Fruit fly (Drosophila melanogaster) whole organism, embryonic: ENCODE data around the gene CG13921.

Source experiments
- B-H2 ChIP-seq: fragments of 200-800 bp; sonication (Bioruptor generic); optimal IDR thresholded peaks from 2 replicates; lab custom pipeline; 2018; ENCODE audit warnings: missing biosample characterization, mild to moderate bottlenecking, missing genetic modification characterization
- CG11456 ChIP-seq: fragments of 200-800 bp; sonication (Bioruptor generic); IDR thresholded peaks from 3 replicates; pipeline ENCODE4 v1.3.6; 2022; ENCODE audit warnings: missing biosample characterization, missing genetic modification characterization
- CG11696 ChIP-seq: fragments of 200-800 bp; sonication (Bioruptor generic); IDR thresholded peaks from 2 replicates; pipeline ENCODE4 v1.3.6; 2022; ENCODE audit warnings: missing biosample characterization, missing genetic modification characterization
- CG12236 ChIP-seq: fragments of 200-800 bp; sonication (Bioruptor generic); optimal IDR thresholded peaks from 2 replicates; lab custom pipeline; 2016; ENCODE audit warnings: missing biosample characterization, missing genetic modification characterization
- CG12942 ChIP-seq: fragments of 200-800 bp; sonication (Bioruptor generic); optimal IDR thresholded peaks from 3 replicates; lab custom pipeline; 2016; ENCODE audit warnings: missing biosample characterization, missing genetic modification characterization
- CG14014 ChIP-seq: fragments of 200-800 bp; sonication (Bioruptor generic); IDR thresholded peaks from 2 replicates; pipeline ENCODE4 v1.3.6; 2022; ENCODE audit warnings: missing biosample characterization, missing genetic modification characterization
- CG14667 ChIP-seq: fragments of 200-800 bp; sonication (Bioruptor generic); IDR thresholded peaks from 2 replicates; pipeline ENCODE4 v1.3.6; 2022; ENCODE audit warnings: missing biosample characterization, missing genetic modification characterization
- CG14710 ChIP-seq: fragments of 200-800 bp; sonication (Bioruptor generic); optimal IDR thresholded peaks from 3 replicates; lab custom pipeline; 2019; ENCODE audit warnings: missing biosample characterization, mild to moderate bottlenecking, missing genetic modification characterization, moderate library complexity
- CG17568 ChIP-seq: fragments of 200-800 bp; sonication (Bioruptor generic); optimal IDR thresholded peaks from 2 replicates; lab custom pipeline; 2018; ENCODE audit warnings: missing biosample characterization, mild to moderate bottlenecking, missing genetic modification characterization, moderate library complexity
- CG17802 ChIP-seq: fragments of 200-800 bp; sonication (Bioruptor generic); optimal IDR thresholded peaks from 2 replicates; lab custom pipeline; 2018; ENCODE audit warnings: missing biosample characterization, mild to moderate bottlenecking, missing genetic modification characterization, moderate library complexity
- CG18599 ChIP-seq: fragments of 200-800 bp; sonication (Bioruptor generic); optimal IDR thresholded peaks from 3 replicates; lab custom pipeline; 2017; ENCODE audit warnings: missing biosample characterization, missing genetic modification characterization, mild to moderate bottlenecking, moderate library complexity, missing genetic modification reagents
- CG2129 ChIP-seq: fragments of 200-800 bp; sonication (Bioruptor generic); IDR thresholded peaks from 2 replicates; pipeline ENCODE4 v1.3.6; 2022; ENCODE audit warnings: missing biosample characterization, missing genetic modification characterization; ENCODE audit not compliant: partially characterized antibody
- CG2889 ChIP-seq: fragments of 200-800 bp; sonication (Bioruptor generic); IDR thresholded peaks from 3 replicates; pipeline ENCODE4 v1.3.6; 2022; ENCODE audit warnings: missing biosample characterization, missing genetic modification characterization
- CG30020 ChIP-seq: fragments of 200-800 bp; optimal IDR thresholded peaks from 2 replicates; lab custom pipeline; 2019; ENCODE audit warnings: missing biosample characterization, mild to moderate bottlenecking, missing genetic modification characterization, moderate library complexity
- CG31224 ChIP-seq: fragments of 200-800 bp; sonication (Bioruptor generic); IDR thresholded peaks from 2 replicates; pipeline ENCODE4 v1.3.6; 2022; ENCODE audit warnings: missing biosample characterization, missing genetic modification characterization
- CG31441 ChIP-seq: fragments of 200-800 bp; sonication (Bioruptor generic); IDR thresholded peaks from 2 replicates; pipeline ENCODE4 v1.3.6; 2022; ENCODE audit warnings: missing biosample characterization, missing genetic modification characterization
- CG32772 ChIP-seq: fragments of 200-800 bp; sonication (Bioruptor generic); IDR thresholded peaks from 2 replicates; pipeline ENCODE4 v1.3.6; 2022; ENCODE audit warnings: missing biosample characterization, missing genetic modification characterization
- CG5953 ChIP-seq: fragments of 200-800 bp; sonication (Bioruptor generic); IDR thresholded peaks from 2 replicates; pipeline ENCODE4 v1.3.6; 2022; ENCODE audit warnings: missing biosample characterization, missing genetic modification characterization
- CG7357 ChIP-seq: fragments of 200-800 bp; sonication (Bioruptor generic); IDR thresholded peaks from 3 replicates; pipeline ENCODE4 v1.3.6; 2022; ENCODE audit warnings: missing biosample characterization, missing genetic modification characterization
- CG7987 ChIP-seq: fragments of 200-800 bp; sonication (Bioruptor generic); optimal IDR thresholded peaks from 2 replicates; lab custom pipeline; 2018; ENCODE audit warnings: missing biosample characterization, mild to moderate bottlenecking, missing genetic modification characterization, moderate library complexity
- CG8290 ChIP-seq, 3 experiments: fragments of 200-800 bp; sonication (Bioruptor generic); optimal IDR thresholded peaks; 2 replicates each; lab custom pipeline; 2016 to 2019; ENCODE audit warnings: missing biosample characterization in 3 of 3, missing genetic modification characterization in 3 of 3, mild to moderate bottlenecking in 2 of 3, moderate library complexity in 1 of 3
- CrebB ChIP-seq: fragments of 200-800 bp; sonication (Bioruptor generic); optimal IDR thresholded peaks from 3 replicates; lab custom pipeline; 2018; ENCODE audit warnings: missing biosample characterization, mild to moderate bottlenecking, missing genetic modification characterization
- D19A ChIP-seq: fragments of 200-800 bp; optimal IDR thresholded peaks from 3 replicates; lab custom pipeline; 2019; ENCODE audit warnings: missing biosample characterization, mild to moderate bottlenecking, missing genetic modification characterization, moderate library complexity
- HLHmδ ChIP-seq: fragments of 200-800 bp; sonication (Bioruptor generic); optimal IDR thresholded peaks from 2 replicates; lab custom pipeline; 2018; ENCODE audit warnings: missing biosample characterization, mild to moderate bottlenecking, missing genetic modification characterization, moderate library complexity
- Lpt ChIP-seq: fragments of >200 bp; optimal IDR thresholded peaks from 2 replicates; lab custom pipeline; 2018; ENCODE audit warnings: missing biosample characterization, missing genetic modification characterization
- MBD-R2 ChIP-seq: fragments of 200-800 bp; sonication (Bioruptor generic); IDR thresholded peaks from 2 replicates; pipeline ENCODE4 v1.3.6; 2022; ENCODE audit warnings: missing biosample characterization, missing genetic modification characterization
- Med ChIP-seq: fragments of 200-800 bp; sonication (Bioruptor generic); peaks from one replicate; lab custom pipeline; 2016; ENCODE audit warnings: missing biosample characterization, missing genetic modification characterization, mild to moderate bottlenecking, inconsistent platforms, moderate library complexity
- Nf-YC ChIP-seq: fragments of 200-800 bp; optimal IDR thresholded peaks from 3 replicates; lab custom pipeline; 2019; ENCODE audit warnings: missing biosample characterization, mild to moderate bottlenecking, missing genetic modification characterization, moderate library complexity
- Oli ChIP-seq: fragments of 200-800 bp; sonication (Bioruptor generic); optimal IDR thresholded peaks from 2 replicates; lab custom pipeline; 2018; ENCODE audit warnings: missing biosample characterization, mild to moderate bottlenecking, missing genetic modification characterization, moderate library complexity
- Opbp ChIP-seq: fragments of 200-800 bp; sonication (Bioruptor generic); IDR thresholded peaks from 3 replicates; pipeline ENCODE4 v1.3.6; 2022; ENCODE audit warnings: missing biosample characterization, missing genetic modification characterization; ENCODE audit not compliant: partially characterized antibody
- abd-A ChIP-seq: fragments of 200-800 bp; sonication (Bioruptor generic); optimal IDR thresholded peaks from 3 replicates; lab custom pipeline; 2019; ENCODE audit warnings: missing biosample characterization, mild to moderate bottlenecking, missing genetic modification characterization, moderate library complexity
- ara ChIP-seq: fragments of 200-800 bp; sonication (Bioruptor generic); IDR thresholded peaks from 2 replicates; pipeline ENCODE4 v1.3.6; 2022; ENCODE audit warnings: missing biosample characterization, missing genetic modification characterization
- cad ChIP-seq: fragments of >200 bp; optimal IDR thresholded peaks from 2 replicates; lab custom pipeline; 2017; ENCODE audit warnings: missing biosample characterization, missing genetic modification characterization
- cato ChIP-seq: fragments of 200-800 bp; sonication (Bioruptor generic); optimal IDR thresholded peaks from 2 replicates; lab custom pipeline; 2016; ENCODE audit warnings: missing biosample characterization, missing genetic modification characterization, borderline replicate concordance
- chm ChIP-seq: fragments of 200-800 bp; sonication (Bioruptor generic); IDR thresholded peaks from 2 replicates; pipeline ENCODE4 v1.3.6; 2022; ENCODE audit warnings: missing biosample characterization, missing genetic modification characterization
- crc ChIP-seq: fragments of 200-800 bp; sonication (Bioruptor generic); optimal IDR thresholded peaks from 2 replicates; lab custom pipeline; 2016; ENCODE audit warnings: missing biosample characterization, missing genetic modification characterization
- eve ChIP-seq, 2 experiments: fragments of >200 bp; optimal IDR thresholded peaks; 2 replicates each; lab custom pipeline; 2017; ENCODE audit warnings: missing biosample characterization in 2 of 2, missing genetic modification characterization in 2 of 2
- eyg ChIP-seq: fragments of 200-800 bp; sonication (Bioruptor generic); optimal IDR thresholded peaks from 3 replicates; lab custom pipeline; 2016; ENCODE audit warnings: missing biosample characterization, missing genetic modification characterization
- fd64A ChIP-seq: fragments of 200-800 bp; sonication (Bioruptor generic); optimal IDR thresholded peaks from 3 replicates; lab custom pipeline; 2018; ENCODE audit warnings: missing biosample characterization, mild to moderate bottlenecking, missing genetic modification characterization
- grau ChIP-seq: fragments of 200-800 bp; optimal IDR thresholded peaks from 3 replicates; lab custom pipeline; 2019; ENCODE audit warnings: missing biosample characterization, mild to moderate bottlenecking, missing genetic modification characterization, moderate library complexity
- gro ChIP-seq: fragments of 200-800 bp; sonication (Bioruptor generic); optimal IDR thresholded peaks from 2 replicates; lab custom pipeline; 2016; ENCODE audit warnings: missing biosample characterization, missing genetic modification characterization
- gsb ChIP-seq: fragments of 200-800 bp; sonication (Bioruptor generic); IDR thresholded peaks from 2 replicates; pipeline ENCODE4 v1.3.6; 2022; ENCODE audit warnings: missing biosample characterization, missing genetic modification characterization
- ham ChIP-seq: fragments of 200-800 bp; sonication (Bioruptor generic); IDR thresholded peaks from 2 replicates; pipeline ENCODE4 v1.3.6; 2022; ENCODE audit warnings: missing biosample characterization, missing genetic modification characterization
- jigr1 ChIP-seq: fragments of 200-800 bp; sonication (Bioruptor generic); IDR thresholded peaks from 3 replicates; pipeline ENCODE4 v1.3.6; 2022; ENCODE audit warnings: missing biosample characterization, missing genetic modification characterization
- lab ChIP-seq: fragments of 200-800 bp; sonication (Bioruptor generic); optimal IDR thresholded peaks from 3 replicates; lab custom pipeline; 2017; ENCODE audit warnings: missing biosample characterization, missing genetic modification characterization, mild to moderate bottlenecking, moderate library complexity, missing genetic modification reagents
- lbe ChIP-seq: fragments of 200-800 bp; sonication (Bioruptor generic); optimal IDR thresholded peaks from 2 replicates; lab custom pipeline; 2016; ENCODE audit warnings: missing biosample characterization, mild to moderate bottlenecking, missing genetic modification characterization
- pros ChIP-seq: fragments of 200-800 bp; sonication (Bioruptor generic); optimal IDR thresholded peaks from 3 replicates; lab custom pipeline; 2019; ENCODE audit warnings: missing biosample characterization, mild to moderate bottlenecking, missing genetic modification characterization, moderate library complexity
- rib ChIP-seq: fragments of 200-800 bp; sonication (Bioruptor generic); IDR thresholded peaks from 2 replicates; pipeline ENCODE4 v1.3.6; 2022; ENCODE audit warnings: missing biosample characterization, missing genetic modification characterization
- run ChIP-seq: fragments of 200-800 bp; sonication (Bioruptor generic); optimal IDR thresholded peaks from 3 replicates; lab custom pipeline; 2018; ENCODE audit warnings: missing biosample characterization, mild to moderate bottlenecking, missing genetic modification characterization
- tio ChIP-seq: fragments of 200-800 bp; sonication (Bioruptor generic); optimal IDR thresholded peaks from 2 replicates; lab custom pipeline; 2017; ENCODE audit warnings: missing biosample characterization, missing genetic modification characterization, inconsistent platforms
- usp ChIP-seq: fragments of >200 bp; optimal IDR thresholded peaks from 2 replicates; lab custom pipeline; 2017; ENCODE audit warnings: missing biosample characterization, missing genetic modification characterization

The CG13921 gene

DNA sequence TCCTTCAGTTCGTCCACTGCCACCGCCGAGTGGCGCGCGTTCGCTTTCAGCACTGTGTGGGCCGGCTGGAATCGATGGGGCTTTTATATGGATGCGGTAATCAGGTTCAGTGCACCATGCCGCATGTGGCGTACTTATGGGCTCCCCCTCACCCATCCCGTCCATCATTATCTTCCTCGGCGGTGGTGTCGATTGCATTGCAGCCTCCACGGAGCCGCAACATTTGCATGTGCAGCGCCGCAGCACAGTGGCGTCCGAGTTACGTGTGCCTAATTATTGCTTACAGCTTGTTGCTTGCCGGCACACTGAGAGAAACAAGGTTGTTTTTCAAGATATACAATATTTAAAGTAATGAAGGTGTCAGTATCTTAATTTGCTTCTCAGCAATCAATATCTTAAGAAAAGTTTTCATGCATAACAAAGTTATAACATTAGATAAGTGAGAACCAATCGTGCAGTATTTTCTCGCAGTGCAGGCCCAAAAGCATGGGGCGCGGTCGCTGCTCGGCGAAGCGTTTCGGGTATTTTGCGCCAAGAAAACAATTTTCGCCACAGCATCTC, 44.3 kb upstream of the CG13921 start, which contains the start of gene CG13931:
CG13931 (minus strand) TSS at position 41 of the 561 bp plus-strand sequence.
- TF ChIP-seq Lpt (no peak), B-H2 (no peak), CG12942 (GFP tag; lab: Kevin White, UChicago) (no peak), HLHmδ (no peak), CG7357 (GFP tag; lab: Robert Waterston, UW) (0 out of 3 replicates have a peak, but pooled peaks have one; percentile 16), ham (GFP tag; lab: Robert Waterston, UW) (no peak), fd64A (no peak), lbe (no peak), CrebB (tag; lab: Kevin White, UChicago) (no peak), Nf-YC (tag; lab: Kevin White, UChicago) (no peak), CG5953 (GFP tag; lab: Robert Waterston, UW) (no peak), tio (GFP tag; lab: Kevin White, UChicago) (peak; percentile 32), CG32772 (GFP tag; lab: Robert Waterston, UW) (0 out of 2 replicates have a peak, but pooled peaks have one; percentile 18), CG31224 (GFP tag; lab: Robert Waterston, UW) (no peak), grau (tag; lab: Kevin White, UChicago) (no peak), cad (GFP tag; lab: Kevin White, UChicago) (no peak), chm (no peak), rib (GFP tag; lab: Robert Waterston, UW) (no peak), lab (GFP tag; lab: Kevin White, UChicago) (no peak), jigr1 (GFP tag; lab: Robert Waterston, UW) (no peak), eyg (GFP tag; lab: Kevin White, UChicago) (no peak), CG14710 (tag; lab: Kevin White, UChicago) (peak; percentile 21), CG17802 (no peak), CG17568 (GFP tag; lab: Kevin White, UChicago) (no peak), Med (peak; percentile 77), CG11456 (GFP tag; lab: Robert Waterston, UW) (no peak), cato (GFP tag; lab: Kevin White, UChicago) (no peak), CG8290 (GFP tag; optimal IDR thresholded peaks at IDR 0.05; lab: Kevin White, UChicago) (no peak), CG8290 (tag; optimal IDR thresholded peaks at IDR 0.05; lab: Kevin White, UChicago) (no peak), usp (GFP tag; lab: Kevin White, UChicago) (no peak), CG2129 (no peak), abd-A (no peak), crc (GFP tag; lab: Kevin White, UChicago) (no peak), eve (GFP tag; optimal IDR thresholded peaks at IDR 0.05; lab: Kevin White, UChicago) (no peak), CG30020 (tag; lab: Kevin White, UChicago) (no peak), CG2889 (GFP tag; lab: Robert Waterston, UW) (0 out of 3 replicates have a peak, but pooled peaks have one; percentile 41), CG18599 (no peak), CG14667 (0 out of 2 replicates have a peak, but pooled peaks have one; percentile 29), pros (GFP tag; lab: Kevin White, UChicago) (no peak), CG12236 (GFP tag; lab: Kevin White, UChicago) (no peak), run (tag; lab: Kevin White, UChicago) (no peak), Opbp (GFP tag; lab: Robert Waterston, UW) (no peak), gsb (no peak), gro (GFP tag; lab: Kevin White, UChicago) (no peak), D19A (tag; lab: Kevin White, UChicago) (no peak), MBD-R2 (GFP tag; lab: Robert Waterston, UW) (no peak), CG31441 (GFP tag; lab: Robert Waterston, UW) (no peak; the same call in 1 of the 2 replicates), Oli (tag; lab: Kevin White, UChicago) (peak; percentile 43), CG11696 (GFP tag; lab: Robert Waterston, UW) (no peak), CG14014 (GFP tag; lab: Robert Waterston, UW) (no peak), ara (no peak), CG7987 (no peak)
